Worm (Caenorhabditis elegans) whole organism, L4 larva: ENCODE measurements around the gene swp-1.

Source experiments
- F26F4.8 ChIP-seq: fragments of 200-800 bp; sonication (Bioruptor generic); conservative IDR thresholded peaks from 2 replicates; pipeline ENCODE4 v1.3.6; 2022; ENCODE audit warnings: missing genetic modification characterization, missing compliant biosample characterization
- R02D3.7 ChIP-seq: fragments of 150-350 bp; sonication (generic microtip); optimal IDR thresholded peaks from 3 replicates; lab custom pipeline; 2014; ENCODE audit warnings: missing biosample characterization, missing genetic modification characterization
- T26A8.4 ChIP-seq: fragments of 200-800 bp; sonication (Bioruptor generic); IDR thresholded peaks from 2 replicates; pipeline ENCODE4 v1.3.6; 2022; ENCODE audit warnings: missing genetic modification characterization, missing compliant biosample characterization
- Y105C5A.15 ChIP-seq: fragments of 200-800 bp; sonication (Bioruptor generic); IDR thresholded peaks from 2 replicates; pipeline ENCODE4 v1.3.6; 2022; ENCODE audit warnings: missing genetic modification characterization, missing compliant biosample characterization
- Y5F2A.4 ChIP-seq: fragments of 200-800 bp; sonication (Bioruptor generic); optimal IDR thresholded peaks from 2 replicates; lab custom pipeline; 2018; ENCODE audit warnings: mild to moderate bottlenecking, missing genetic modification characterization, missing compliant biosample characterization
- ZK546.5 ChIP-seq, 2 experiments: sonication (generic microtip); optimal IDR thresholded peaks; 2 replicates each; lab custom pipeline; 2017; ENCODE audit warnings: missing biosample characterization in 2 of 2, missing genetic modification characterization in 2 of 2
- aly-2 ChIP-seq: sonication (generic microtip); optimal IDR thresholded peaks from 2 replicates; lab custom pipeline; 2018; ENCODE audit warnings: missing biosample characterization, missing genetic modification characterization
- arid-1 ChIP-seq: fragments of 200-800 bp; sonication (Bioruptor generic); conservative IDR thresholded peaks from 2 replicates; pipeline ENCODE4 v1.3.6; 2022; ENCODE audit warnings: missing genetic modification reagents, missing genetic modification characterization, missing compliant biosample characterization
- ceh-20 ChIP-seq: fragments of 200-800 bp; sonication (Bioruptor generic); IDR thresholded peaks from 2 replicates; pipeline ENCODE4 v1.3.6; 2022; ENCODE audit warnings: missing genetic modification reagents, missing genetic modification characterization, missing compliant biosample characterization
- ceh-28 ChIP-seq: fragments of 150-350 bp; optimal IDR thresholded peaks from 2 replicates; lab custom pipeline; 2014; ENCODE audit warnings: missing biosample characterization, missing genetic modification reagents, missing genetic modification characterization
- ceh-32 ChIP-seq: sonication (generic microtip); optimal IDR thresholded peaks from 2 replicates; lab custom pipeline; 2016; ENCODE audit warnings: mild to moderate bottlenecking, missing genetic modification characterization, missing compliant biosample characterization; ENCODE audit not compliant: poor library complexity
- ceh-44 ChIP-seq: fragments of 200-800 bp; sonication (Bioruptor generic); IDR thresholded peaks from 2 replicates; pipeline ENCODE4 v1.3.6; 2022; ENCODE audit warnings: missing genetic modification reagents, missing genetic modification characterization, missing compliant biosample characterization
- cey-2 ChIP-seq: sonication (generic microtip); optimal IDR thresholded peaks from 3 replicates; lab custom pipeline; 2017; ENCODE audit warnings: missing genetic modification characterization, mild to moderate bottlenecking, missing compliant biosample characterization, antibody characterized with exemption, borderline replicate concordance; ENCODE audit not compliant: insufficient read depth
- daf-8 ChIP-seq: fragments of 200-800 bp; sonication (Bioruptor generic); IDR thresholded peaks from 2 replicates; pipeline ENCODE4 v1.3.6; 2022; ENCODE audit warnings: missing genetic modification characterization, missing compliant biosample characterization
- dmd-8 ChIP-seq: fragments of 200-800 bp; sonication (Bioruptor generic); IDR thresholded peaks from 2 replicates; pipeline ENCODE4 v1.3.6; 2022; ENCODE audit warnings: missing genetic modification characterization, missing compliant biosample characterization
- dpl-1 ChIP-seq: fragments of 150-350 bp; optimal IDR thresholded peaks from 2 replicates; lab custom pipeline; 2014; ENCODE audit warnings: missing biosample characterization, missing genetic modification reagents, missing genetic modification characterization
- dve-1 ChIP-seq: sonication (generic microtip); optimal IDR thresholded peaks from 2 replicates; lab custom pipeline; 2017; ENCODE audit warnings: antibody characterized with exemption, mild to moderate bottlenecking, missing genetic modification characterization, missing compliant biosample characterization; ENCODE audit not compliant: insufficient read depth
- egl-27 ChIP-seq: sonication (generic microtip); optimal IDR thresholded peaks from 3 replicates; lab custom pipeline; 2017; ENCODE audit warnings: missing biosample characterization, missing genetic modification reagents, missing genetic modification characterization
- fkh-10 ChIP-seq: fragments of 150-350 bp; optimal IDR thresholded peaks from 2 replicates; lab custom pipeline; 2014; ENCODE audit warnings: missing biosample characterization, missing genetic modification reagents, missing genetic modification characterization
- fos-1 ChIP-seq: fragments of 150-350 bp; optimal IDR thresholded peaks from 2 replicates; lab custom pipeline; 2014; ENCODE audit warnings: missing biosample characterization, missing genetic modification characterization
- hlh-30 ChIP-seq: sonication (generic microtip); optimal IDR thresholded peaks from 2 replicates; lab custom pipeline; 2017; ENCODE audit warnings: antibody characterized with exemption, mild to moderate bottlenecking, missing genetic modification characterization, missing compliant biosample characterization; ENCODE audit not compliant: insufficient read depth
- lin-1 ChIP-seq: fragments of 200-800 bp; sonication (Bioruptor generic); IDR thresholded peaks from 2 replicates; pipeline ENCODE4 v1.3.6; 2022; ENCODE audit warnings: missing genetic modification reagents, missing genetic modification characterization, missing compliant biosample characterization
- lin-13 ChIP-seq: fragments of 150-350 bp; optimal IDR thresholded peaks from 2 replicates; lab custom pipeline; 2014; ENCODE audit warnings: missing biosample characterization, missing genetic modification reagents, missing genetic modification characterization
- lin-15B ChIP-seq: fragments of 150-350 bp; sonication (generic microtip); optimal IDR thresholded peaks from 3 replicates; lab custom pipeline; 2014; ENCODE audit warnings: missing biosample characterization, missing genetic modification characterization
- lin-29 ChIP-seq: fragments of 200-800 bp; sonication (Bioruptor generic); IDR thresholded peaks from 2 replicates; pipeline ENCODE4 v1.3.6; 2022; ENCODE audit warnings: missing genetic modification reagents, missing genetic modification characterization, missing compliant biosample characterization
- lin-39 ChIP-seq: fragments of 150-350 bp; optimal IDR thresholded peaks from 2 replicates; lab custom pipeline; 2014; ENCODE audit warnings: missing biosample characterization, missing genetic modification reagents, missing genetic modification characterization
- lir-3 ChIP-seq: sonication (generic microtip); optimal IDR thresholded peaks from 2 replicates; lab custom pipeline; 2016; ENCODE audit warnings: mild to moderate bottlenecking, missing genetic modification characterization, missing compliant biosample characterization
- madf-5 ChIP-seq, 2 experiments: fragments of 200-800 bp; sonication (Bioruptor generic); IDR thresholded peaks; 2 replicates each; pipeline ENCODE4 v1.3.6; 2022; ENCODE audit warnings: missing compliant biosample characterization in 2 of 2, missing genetic modification characterization in 2 of 2
- mdl-1 ChIP-seq, 2 experiments: fragments of 150-350 bp in 1 of 2; sonication (generic microtip) in 1 of 2; optimal IDR thresholded peaks; 2 replicates each; lab custom pipeline; 2014 to 2017; ENCODE audit warnings: missing biosample characterization in 2 of 2, missing genetic modification characterization in 2 of 2
- mdt-29 ChIP-seq: fragments of 200-800 bp; sonication (Bioruptor generic); IDR thresholded peaks from 2 replicates; pipeline ENCODE4 v1.3.6; 2022; ENCODE audit warnings: missing genetic modification reagents, missing genetic modification characterization, missing compliant biosample characterization
- mes-2 ChIP-seq: sonication (generic microtip); optimal IDR thresholded peaks from 2 replicates; lab custom pipeline; 2016; ENCODE audit warnings: missing genotype, mild to moderate bottlenecking, missing genetic modification characterization, missing compliant biosample characterization; ENCODE audit not compliant: poor library complexity, severe bottlenecking
- mxl-2 ChIP-seq: fragments of 200-800 bp; sonication (Bioruptor generic); conservative IDR thresholded peaks from 2 replicates; pipeline ENCODE4 v1.3.6; 2022; ENCODE audit warnings: missing genetic modification reagents, missing genetic modification characterization, missing compliant biosample characterization
- mxl-3 ChIP-seq: fragments of 200-800 bp; sonication (Bioruptor generic); optimal IDR thresholded peaks from 2 replicates; lab custom pipeline; 2018; ENCODE audit warnings: mild to moderate bottlenecking, missing genetic modification characterization, missing compliant biosample characterization
- nhr-10 ChIP-seq: fragments of 150-350 bp; optimal IDR thresholded peaks from 2 replicates; lab custom pipeline; 2014; ENCODE audit warnings: missing biosample characterization, missing genetic modification characterization
- nhr-102 ChIP-seq: sonication (generic microtip); optimal IDR thresholded peaks from 2 replicates; lab custom pipeline; 2016; ENCODE audit warnings: mild to moderate bottlenecking, missing genetic modification characterization, moderate library complexity, missing compliant biosample characterization
- nhr-111 ChIP-seq: fragments of 200-800 bp; sonication (Bioruptor generic); optimal IDR thresholded peaks from 2 replicates; lab custom pipeline; 2018; ENCODE audit warnings: mild to moderate bottlenecking, missing genetic modification characterization, missing compliant biosample characterization
- nhr-237 ChIP-seq: sonication (generic microtip); optimal IDR thresholded peaks from 2 replicates; lab custom pipeline; 2017; ENCODE audit warnings: missing biosample characterization, missing genetic modification characterization
- nhr-25 ChIP-seq: sonication (generic microtip); optimal IDR thresholded peaks from 2 replicates; lab custom pipeline; 2017; ENCODE audit warnings: missing genetic modification characterization, mild to moderate bottlenecking, missing compliant biosample characterization, antibody characterized with exemption, moderate library complexity, borderline replicate concordance; ENCODE audit not compliant: insufficient read depth
- nhr-28 ChIP-seq: fragments of 150-350 bp; optimal IDR thresholded peaks from 2 replicates; lab custom pipeline; 2014; ENCODE audit warnings: missing biosample characterization, missing genetic modification characterization
- nhr-41 ChIP-seq: fragments of 200-800 bp; sonication (Bioruptor generic); IDR thresholded peaks from 2 replicates; pipeline ENCODE4 v1.3.6; 2022; ENCODE audit warnings: missing genetic modification reagents, missing genetic modification characterization, missing compliant biosample characterization
- nhr-42 ChIP-seq: fragments of 200-800 bp; sonication (Bioruptor generic); IDR thresholded peaks from 2 replicates; pipeline ENCODE4 v1.3.6; 2022; ENCODE audit warnings: missing genetic modification characterization, missing compliant biosample characterization
- nhr-48 ChIP-seq: sonication (generic microtip); optimal IDR thresholded peaks from 2 replicates; lab custom pipeline; 2016; ENCODE audit warnings: mild to moderate bottlenecking, missing genetic modification characterization, missing compliant biosample characterization
- nhr-6 ChIP-seq: fragments of 150-350 bp; optimal IDR thresholded peaks from 2 replicates; lab custom pipeline; 2014; ENCODE audit warnings: missing biosample characterization, missing genetic modification characterization
- saeg-2 ChIP-seq: fragments of 200-800 bp; sonication (Bioruptor generic); IDR thresholded peaks from 2 replicates; pipeline ENCODE4 v1.3.6; 2022; ENCODE audit warnings: missing genetic modification reagents, missing genetic modification characterization, missing compliant biosample characterization
- snpc-4 ChIP-seq: fragments of 150-350 bp; optimal IDR thresholded peaks from 2 replicates; lab custom pipeline; 2014; ENCODE audit warnings: missing biosample characterization, missing genetic modification characterization
- spr-1 ChIP-seq: sonication (generic microtip); optimal IDR thresholded peaks from 2 replicates; lab custom pipeline; 2016; ENCODE audit warnings: mild to moderate bottlenecking, missing genetic modification characterization, missing compliant biosample characterization
- unc-39 ChIP-seq: sonication (generic microtip); optimal IDR thresholded peaks from 2 replicates; lab custom pipeline; 2017; ENCODE audit warnings: missing biosample characterization, missing genetic modification characterization
- vab-7 ChIP-seq: fragments of 200-800 bp; sonication (Bioruptor generic); IDR thresholded peaks from 2 replicates; pipeline ENCODE4 v1.3.6; 2022; ENCODE audit warnings: missing genetic modification reagents, missing genetic modification characterization, missing compliant biosample characterization
- zag-1 ChIP-seq: fragments of 150-350 bp; optimal IDR thresholded peaks from 2 replicates; lab custom pipeline; 2014; ENCODE audit warnings: missing biosample characterization, missing genetic modification characterization
- zip-2 ChIP-seq: fragments of 150-350 bp; optimal IDR thresholded peaks from 2 replicates; lab custom pipeline; 2014; ENCODE audit warnings: missing biosample characterization, missing genetic modification characterization
- ztf-11 ChIP-seq: fragments of 150-350 bp; optimal IDR thresholded peaks from 2 replicates; lab custom pipeline; 2014; ENCODE audit warnings: missing biosample characterization, missing genetic modification characterization
- ztf-7 ChIP-seq: fragments of 150-350 bp; optimal IDR thresholded peaks from 2 replicates; lab custom pipeline; 2014; ENCODE audit warnings: missing biosample characterization, missing genetic modification characterization

Gene swp-1

DNA sequence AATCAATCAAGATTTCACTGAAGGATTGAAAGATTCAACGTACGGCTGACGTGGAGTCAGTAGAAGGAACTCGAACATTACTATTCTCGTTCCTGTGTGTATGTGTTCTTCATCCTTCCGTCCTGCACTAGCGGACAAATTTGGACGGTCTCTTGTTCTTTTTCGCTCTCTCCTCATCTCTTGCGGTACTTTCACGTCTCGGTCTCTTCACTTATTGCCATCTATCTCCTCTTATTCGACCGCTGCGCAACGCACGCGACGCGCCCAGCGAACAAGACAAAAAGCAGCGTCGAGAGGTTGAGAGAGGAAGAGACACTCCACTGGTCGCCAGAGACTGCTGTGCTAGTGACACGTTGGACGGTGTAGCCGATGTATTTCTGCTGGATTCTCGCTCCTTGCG, 10.1 kb upstream of the swp-1 start (continued):
- TF ChIP-seq nhr-25: peak; percentile 32
- no peak for TF ChIP-seq madf-5 (GFP tag; IDR thresholded peaks at IDR 0.05; lab: Robert Waterston, UW)
- no peak for TF ChIP-seq egl-27
- no peak for TF ChIP-seq lin-15B (tag; lab: Kevin White, UChicago)
- TF ChIP-seq unc-39 (tag; lab: Kevin White, UChicago): no peak
- TF ChIP-seq lin-39 (tag; lab: Kevin White, UChicago): no peak
- TF ChIP-seq F26F4.8 (GFP tag; lab: Robert Waterston, UW): no peak
- TF ChIP-seq ZK546.5 (tag; optimal IDR thresholded peaks at IDR 0.05; lab: Kevin White, UChicago): no peak
- TF ChIP-seq nhr-42 (GFP tag; lab: Robert Waterston, UW): no peak
- peak; percentile 69 for TF ChIP-seq T26A8.4
- TF ChIP-seq mxl-2 (GFP tag; lab: Robert Waterston, UW): no peak
- no peak for TF ChIP-seq daf-8 (GFP tag; lab: Robert Waterston, UW)
- TF ChIP-seq vab-7 (GFP tag; lab: Robert Waterston, UW): peak; percentile 40; the same call in 1 of the 2 replicates
- no peak for TF ChIP-seq nhr-41 (GFP tag; lab: Robert Waterston, UW)
- TF ChIP-seq zip-2: no peak
- TF ChIP-seq lin-1: no peak
- no peak for TF ChIP-seq R02D3.7 (tag; lab: Kevin White, UChicago)
- TF ChIP-seq ceh-44: no peak
- no peak for TF ChIP-seq snpc-4 (tag; lab: Kevin White, UChicago)
- TF ChIP-seq nhr-28: peak; percentile 55
- peak; percentile 3 for TF ChIP-seq nhr-111 (GFP tag; lab: Kevin White, UChicago)
- no peak for TF ChIP-seq aly-2 (tag; lab: Kevin White, UChicago)
- TF ChIP-seq ztf-7 (tag; lab: Kevin White, UChicago): no peak
- no peak for TF ChIP-seq saeg-2 (GFP tag; lab: Robert Waterston, UW)
- TF ChIP-seq nhr-6: peak; percentile 79
- TF ChIP-seq lin-29 (GFP tag; lab: Robert Waterston, UW): no peak
- peak; percentile 66 to 78 for TF ChIP-seq mdl-1 (tag; optimal IDR thresholded peaks at IDR 0.05; lab: Kevin White, UChicago)
- TF ChIP-seq dpl-1: peak; percentile 26
- TF ChIP-seq dve-1: peak; percentile 63
- TF ChIP-seq ztf-11: no peak
- TF ChIP-seq ceh-20 (GFP tag; lab: Robert Waterston, UW): no peak
- no peak for TF ChIP-seq lir-3 (tag; lab: Kevin White, UChicago)
- no peak for TF ChIP-seq cey-2 (tag; lab: Kevin White, UChicago)
- no peak for TF ChIP-seq ceh-32 (tag; lab: Kevin White, UChicago)
- peak; percentile 48 for TF ChIP-seq lin-13 (GFP tag; lab: Kevin White, UChicago)
- peak; percentile 38; the same call in 1 of the 2 replicates for TF ChIP-seq Y105C5A.15 (GFP tag; lab: Robert Waterston, UW)
- peak; percentile 64 for TF ChIP-seq hlh-30 (tag; lab: Kevin White, UChicago)
- peak; percentile 20 for TF ChIP-seq Y5F2A.4 (GFP tag; lab: Kevin White, UChicago)
- no peak for TF ChIP-seq spr-1 (tag; lab: Kevin White, UChicago)
- TF ChIP-seq ceh-28 (tag; lab: Kevin White, UChicago): peak; percentile 9
- peak; percentile 70 for TF ChIP-seq mxl-3 (GFP tag; lab: Kevin White, UChicago)
- TF ChIP-seq mes-2 (tag; lab: Kevin White, UChicago): peak; percentile 74
- TF ChIP-seq mdt-29 (GFP tag; lab: Robert Waterston, UW): peak; percentile 23; the same call in 1 of the 2 replicates
- TF ChIP-seq fkh-10 (GFP tag; lab: Kevin White, UChicago): peak; percentile 23
- peak; percentile 41 for TF ChIP-seq nhr-48 (tag; lab: Kevin White, UChicago)
- TF ChIP-seq dmd-8 (GFP tag; lab: Robert Waterston, UW): no peak
- TF ChIP-seq zag-1: no peak
- 0 out of 2 replicates have a peak, but pooled peaks have one; percentile 9 for TF ChIP-seq arid-1 (GFP tag; lab: Robert Waterston, UW)
- TF ChIP-seq fos-1 (tag; lab: Kevin White, UChicago): no peak
- no peak for TF ChIP-seq nhr-237 (tag; lab: Kevin White, UChicago)
- TF ChIP-seq nhr-102: no peak
- no peak for TF ChIP-seq nhr-10
